Fruit fly (Drosophila melanogaster): ENCODE results near the gene CG8539.

CG8539 gene

dm6 chr3L:7510414-7511384 lies 12.1 kb upstream of the CG8539 start, which contains the start of gene CG7546 (continued):
- peak; percentile 49 for TF ChIP-seq Rfx (GFP tag; IDR thresholded peaks at IDR 0.05)
- no peak for TF ChIP-seq CG7928 (GFP tag; optimal IDR thresholded peaks at IDR 0.05)
- TF ChIP-seq dm (GFP tag; optimal IDR thresholded peaks at IDR 0.05): peak; percentile 52
- no peak for TF ChIP-seq CG18476 (GFP tag; optimal IDR thresholded peaks at IDR 0.05)
- TF ChIP-seq fd64A (GFP tag; optimal IDR thresholded peaks at IDR 0.05): no peak
- TF ChIP-seq scrt (GFP tag; optimal IDR thresholded peaks at IDR 0.05): no peak
- no peak for TF ChIP-seq her (GFP tag; optimal IDR thresholded peaks at IDR 0.05)
- TF ChIP-seq ssp (GFP tag; IDR thresholded peaks at IDR 0.05): no peak
- no peak for TF ChIP-seq p53 (GFP tag; optimal IDR thresholded peaks at IDR 0.05)
- no peak for TF ChIP-seq CG42726 (GFP tag; IDR thresholded peaks at IDR 0.05; ENCODE audit: partially characterized antibody)
- no peak for TF ChIP-seq CG6254 (GFP tag; optimal IDR thresholded peaks at IDR 0.05)
- peak; percentile 63 for TF ChIP-seq Xbp1 (GFP tag; optimal IDR thresholded peaks at IDR 0.05)
- TF ChIP-seq hbn (GFP tag; IDR thresholded peaks at IDR 0.05; ENCODE audit: partially characterized antibody): no peak
- TF ChIP-seq CG4424 (GFP tag; optimal IDR thresholded peaks at IDR 0.05): peak; percentile 12
- TF ChIP-seq mld (GFP tag; IDR thresholded peaks at IDR 0.05; ENCODE audit: partially characterized antibody): no peak
- TF ChIP-seq croc (GFP tag; conservative IDR thresholded peaks at IDR 0.05): no peak
- no peak for TF ChIP-seq dan (GFP tag; IDR thresholded peaks at IDR 0.05)
- TF ChIP-seq h (optimal IDR thresholded peaks at IDR 0.05): no peak
- peak; percentile 28 for TF ChIP-seq CG3281 (GFP tag; optimal IDR thresholded peaks at IDR 0.05)
- TF ChIP-seq fd96Cb (tag; optimal IDR thresholded peaks at IDR 0.05): peak; percentile 15
- no peak for TF ChIP-seq cg (GFP tag; optimal IDR thresholded peaks at IDR 0.05)
- no peak for TF ChIP-seq hth (optimal IDR thresholded peaks at IDR 0.05)
- no peak for TF ChIP-seq klu (GFP tag; IDR thresholded peaks at IDR 0.05)
- TF ChIP-seq wdn (GFP tag; IDR thresholded peaks at IDR 0.05): no peak
- TF ChIP-seq CG1603 (tag; optimal IDR thresholded peaks at IDR 0.05): peak; percentile 36
- no peak for TF ChIP-seq lab (GFP tag; optimal IDR thresholded peaks at IDR 0.05)
- TF ChIP-seq CG8290 (GFP tag; optimal IDR thresholded peaks at IDR 0.05): peak; percentile 42
- TF ChIP-seq CG8290 (tag; optimal IDR thresholded peaks at IDR 0.05): no peak
- TF ChIP-seq pzg (GFP tag; optimal IDR thresholded peaks at IDR 0.05): peak; percentile 68
- TF ChIP-seq prd (optimal IDR thresholded peaks at IDR 0.05): no peak
- peak; percentile 52; the same call in 2 of the 3 replicates for TF ChIP-seq prd (GFP tag; IDR thresholded peaks at IDR 0.05)
- TF ChIP-seq HmgD (GFP tag; optimal IDR thresholded peaks at IDR 0.05): no peak
- no peak for TF ChIP-seq Dip3 (GFP tag; optimal IDR thresholded peaks at IDR 0.05)
- no peak for TF ChIP-seq bowl (GFP tag; IDR thresholded peaks at IDR 0.05)
- TF ChIP-seq Six4 (GFP tag; optimal IDR thresholded peaks at IDR 0.05): no peak
- TF ChIP-seq CG2712 (tag; optimal IDR thresholded peaks at IDR 0.05): peak; percentile 33
- TF ChIP-seq Gug (GFP tag; IDR thresholded peaks at IDR 0.05): peak; percentile 52; the same call in 1 of the 4 replicates
- peak; percentile 29 for TF ChIP-seq Deaf1 (tag; optimal IDR thresholded peaks at IDR 0.05)
- TF ChIP-seq TFAM (GFP tag; optimal IDR thresholded peaks at IDR 0.05): no peak
- TF ChIP-seq seq (GFP tag; IDR thresholded peaks at IDR 0.05): no peak
- TF ChIP-seq CG17829 (tag; optimal IDR thresholded peaks at IDR 0.05): peak; percentile 31
- no peak for TF ChIP-seq CG15073 (GFP tag; optimal IDR thresholded peaks at IDR 0.05)
- TF ChIP-seq fru (optimal IDR thresholded peaks at IDR 0.05): no peak
- TF ChIP-seq ash1 (GFP tag; optimal IDR thresholded peaks at IDR 0.05): no peak
- peak; percentile 30 for TF ChIP-seq CG7556 (GFP tag; optimal IDR thresholded peaks at IDR 0.05)
- TF ChIP-seq chn (GFP tag; optimal IDR thresholded peaks at IDR 0.05): no peak
- TF ChIP-seq Vsx1 (GFP tag; optimal IDR thresholded peaks at IDR 0.05): no peak
- peak; percentile 35; the same call in 1 of the 3 replicates for TF ChIP-seq knrl (GFP tag; IDR thresholded peaks at IDR 0.05; ENCODE audit: partially characterized antibody)
- TF ChIP-seq CG8478 (optimal IDR thresholded peaks at IDR 0.05): no peak
- no peak for TF ChIP-seq B-H1 (GFP tag; IDR thresholded peaks at IDR 0.05)
- no peak for TF ChIP-seq CG7987 (GFP tag; optimal IDR thresholded peaks at IDR 0.05)
